Fruit fly (Drosophila melanogaster) whole organism, pupa: ENCODE measurements around the gene mbm.

Experiments used
- CG10348 ChIP-seq: fragments of 200-800 bp; sonication (Bioruptor generic); IDR thresholded peaks from 2 replicates; pipeline ENCODE4 v1.3.6; 2022; ENCODE audit warnings: missing biosample characterization, missing genetic modification characterization
- CG12605 ChIP-seq: fragments of 200-800 bp; sonication (Bioruptor generic); IDR thresholded peaks from 2 replicates; pipeline ENCODE4 v1.3.6; 2022; ENCODE audit warnings: missing biosample characterization, missing genetic modification characterization
- CG13204 ChIP-seq: fragments of 200-800 bp; sonication (Bioruptor generic); optimal IDR thresholded peaks from 2 replicates; lab custom pipeline; 2018; ENCODE audit warnings: missing biosample characterization, mild to moderate bottlenecking, missing genetic modification characterization, moderate library complexity
- CG14655 ChIP-seq: fragments of 200-800 bp; sonication (Bioruptor generic); optimal IDR thresholded peaks from 3 replicates; lab custom pipeline; 2017; ENCODE audit warnings: mild to moderate bottlenecking, missing biosample characterization, missing genetic modification reagents, missing genetic modification characterization
- CG15710 ChIP-seq: fragments of 200-800 bp; sonication (Bioruptor generic); optimal IDR thresholded peaks from 2 replicates; lab custom pipeline; 2018; ENCODE audit warnings: missing biosample characterization, mild to moderate bottlenecking, missing genetic modification characterization, moderate library complexity
- CG17806 ChIP-seq: fragments of 200-800 bp; sonication (Bioruptor generic); optimal IDR thresholded peaks from 2 replicates; lab custom pipeline; 2018; ENCODE audit warnings: missing biosample characterization, mild to moderate bottlenecking, missing genetic modification characterization, moderate library complexity
- CG32121 ChIP-seq: fragments of 200-800 bp; sonication (Bioruptor generic); IDR thresholded peaks from 2 replicates; pipeline ENCODE4 v1.3.6; 2022; ENCODE audit warnings: missing biosample characterization, missing genetic modification characterization
- CG34367 ChIP-seq: fragments of 200-800 bp; sonication (Bioruptor generic); optimal IDR thresholded peaks from 2 replicates; lab custom pipeline; 2018; ENCODE audit warnings: missing biosample characterization, mild to moderate bottlenecking, missing genetic modification characterization
- CG4496 ChIP-seq: fragments of 200-800 bp; sonication (Bioruptor generic); IDR thresholded peaks from 3 replicates; pipeline ENCODE4 v1.3.6; 2022; ENCODE audit warnings: missing biosample characterization, missing genetic modification characterization
- CG8159 ChIP-seq: fragments of 200-800 bp; sonication (Bioruptor generic); optimal IDR thresholded peaks from 3 replicates; lab custom pipeline; 2018; ENCODE audit warnings: missing biosample characterization, mild to moderate bottlenecking, missing genetic modification characterization, moderate library complexity
- CG8301 ChIP-seq: fragments of 200-800 bp; sonication (Bioruptor generic); optimal IDR thresholded peaks from 2 replicates; lab custom pipeline; 2018; ENCODE audit warnings: missing biosample characterization, mild to moderate bottlenecking, missing genetic modification characterization
- CG9948 ChIP-seq: fragments of 200-800 bp; sonication (Bioruptor generic); optimal IDR thresholded peaks from 2 replicates; lab custom pipeline; 2018; ENCODE audit warnings: missing biosample characterization, mild to moderate bottlenecking, missing genetic modification characterization, moderate library complexity
- D1 ChIP-seq: fragments of 200-800 bp; sonication (Bioruptor generic); optimal IDR thresholded peaks from 2 replicates; lab custom pipeline; 2018; ENCODE audit warnings: missing biosample characterization, mild to moderate bottlenecking, missing genetic modification characterization, moderate library complexity
- EcR ChIP-seq: fragments of 200-800 bp; sonication (Bioruptor generic); optimal IDR thresholded peaks from 3 replicates; lab custom pipeline; 2019; ENCODE audit warnings: missing biosample characterization, missing genetic modification characterization, mild to moderate bottlenecking, moderate library complexity, missing genetic modification reagents
- Ets98B ChIP-seq: fragments of 200-800 bp; sonication (Bioruptor generic); IDR thresholded peaks from 2 replicates; pipeline ENCODE4 v1.3.6; 2022; ENCODE audit warnings: missing biosample characterization, missing genetic modification characterization
- Pif1A ChIP-seq: fragments of 200-800 bp; sonication (Bioruptor generic); optimal IDR thresholded peaks from 3 replicates; lab custom pipeline; 2016; ENCODE audit warnings: missing biosample characterization, missing genetic modification characterization
- Pif1B ChIP-seq: fragments of 200-800 bp; sonication (Bioruptor generic); optimal IDR thresholded peaks from 3 replicates; lab custom pipeline; 2016; ENCODE audit warnings: missing biosample characterization, missing genetic modification characterization
- Snoo ChIP-seq: fragments of 200-800 bp; sonication (Bioruptor generic); optimal IDR thresholded peaks from 3 replicates; lab custom pipeline; 2017; ENCODE audit warnings: missing biosample characterization, mild to moderate bottlenecking, missing genetic modification characterization, inconsistent platforms
- fd96Ca ChIP-seq: fragments of 200-800 bp; sonication (Bioruptor generic); IDR thresholded peaks from 3 replicates; pipeline ENCODE4 v1.3.6; 2022; ENCODE audit warnings: missing biosample characterization, missing genetic modification characterization
- gl ChIP-seq: fragments of 200-800 bp; sonication (Bioruptor generic); optimal IDR thresholded peaks from 2 replicates; lab custom pipeline; 2018; ENCODE audit warnings: missing biosample characterization, mild to moderate bottlenecking, missing genetic modification characterization
- rn ChIP-seq: fragments of 200-800 bp; sonication (Bioruptor generic); IDR thresholded peaks from 2 replicates; pipeline ENCODE4 v1.3.6; 2022; ENCODE audit warnings: missing biosample characterization, missing genetic modification characterization

Gene mbm

DNA sequence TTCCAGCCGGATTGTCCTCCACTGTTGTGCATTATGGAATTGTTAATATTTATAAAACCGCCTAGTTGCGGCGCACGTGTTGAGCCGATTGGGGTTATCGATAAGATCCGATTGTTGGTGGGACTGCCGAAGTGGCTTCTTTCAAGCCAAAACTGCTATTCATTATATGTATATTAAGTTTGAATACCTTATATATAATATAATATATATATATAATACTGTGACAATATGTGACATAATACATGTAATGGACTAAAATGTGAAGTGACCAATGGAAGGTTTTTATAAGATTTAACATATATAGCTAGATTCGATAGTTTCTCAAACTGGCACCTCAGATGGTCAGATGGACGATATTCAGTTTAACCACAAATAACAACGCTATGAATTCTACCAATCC is at the start of gene mbm, which contains the start of gene CG11555:
TSS of gene mbm (minus strand) at position 113 of the 400 bp plus-strand sequence.
TSS of gene CG11555 (plus strand) at position 234 of the 400 bp plus-strand sequence.
- TF ChIP-seq CG15710 (tag; lab: Kevin White, UChicago), result peak; percentile 27
- no peak for TF ChIP-seq EcR (GFP tag; lab: Kevin White, UChicago)

- TF ChIP-seq CG14655 (no peak), CG17806 (tag; lab: Kevin White, UChicago) (no peak), gl (no peak), CG12605 (GFP tag; lab: Robert Waterston, UW) (no peak), CG13204 (GFP tag; lab: Kevin White, UChicago) (no peak), rn (no peak), D1 (tag; lab: Kevin White, UChicago) (no peak), EcR (GFP tag; lab: Kevin White, UChicago) (no peak), CG8159 (tag; lab: Kevin White, UChicago) (no peak), fd96Ca (no peak), CG10348 (no peak)
Measured at dm6 chr2L:322915-323314, 49.4 kb upstream of the mbm start.

dm6 chr2L:321793-322192 is 48.3 kb upstream of the mbm start, which contains the start of gene CG33127:
Gene CG33127 (plus strand): TSS chr2L:322101.
- TF ChIP-seq fd96Ca (no peak), CG15710 (tag; lab: Kevin White, UChicago) (no peak), CG13204 (GFP tag; lab: Kevin White, UChicago) (no peak), Ets98B (GFP tag; lab: Robert Waterston, UW) (no peak), CG10348 (no peak), CG9948 (tag; lab: Kevin White, UChicago) (no peak), CG8301 (tag; lab: Kevin White, UChicago) (no peak), CG32121 (GFP tag; lab: Robert Waterston, UW) (no peak), Pif1A (no peak), CG4496 (no peak), gl (no peak), CG14655 (no peak), EcR (GFP tag; lab: Kevin White, UChicago) (no peak), CG34367 (no peak), Snoo (no peak), CG17806 (tag; lab: Kevin White, UChicago) (no peak)

DNA sequence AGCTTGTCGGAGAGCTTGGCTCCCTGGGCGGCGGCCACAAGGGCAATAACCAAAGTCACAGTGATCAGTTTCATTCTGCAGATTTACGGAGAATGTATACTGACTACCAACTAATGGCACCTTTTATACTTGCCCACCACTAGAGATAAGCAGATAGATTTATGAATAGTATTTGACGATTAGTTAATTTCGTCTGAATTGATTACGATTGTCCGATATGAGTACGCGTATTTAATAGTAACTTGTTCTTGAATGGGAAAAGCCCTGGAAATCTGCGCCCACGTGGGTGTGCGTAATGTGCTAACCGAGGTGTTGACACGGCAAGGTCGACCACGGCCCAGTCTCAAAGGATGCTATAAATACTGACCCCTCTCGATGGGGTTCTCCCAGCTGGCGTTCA is 47.6 kb upstream of the mbm start, which contains the start of gene CG11911:
TSS of gene CG11911 (minus strand) at position 101 of the 400 bp plus-strand sequence.
- TF ChIP-seq CG9948 (tag; lab: Kevin White, UChicago) (no peak), Ets98B (GFP tag; lab: Robert Waterston, UW) (no peak), CG10348 (no peak), Pif1A (no peak), D1 (tag; lab: Kevin White, UChicago) (no peak), CG32121 (GFP tag; lab: Robert Waterston, UW) (no peak), gl (no peak), EcR (GFP tag; lab: Kevin White, UChicago) (no peak), CG14655 (no peak), CG17806 (tag; lab: Kevin White, UChicago) (no peak), Pif1B (GFP tag; lab: Kevin White, UChicago) (no peak), CG12605 (GFP tag; lab: Robert Waterston, UW) (no peak), CG4496 (no peak), fd96Ca (no peak), CG34367 (no peak), CG15710 (tag; lab: Kevin White, UChicago) (no peak), Snoo (no peak), CG8301 (tag; lab: Kevin White, UChicago) (no peak), rn (no peak), CG8159 (tag; lab: Kevin White, UChicago) (no peak)

DNA sequence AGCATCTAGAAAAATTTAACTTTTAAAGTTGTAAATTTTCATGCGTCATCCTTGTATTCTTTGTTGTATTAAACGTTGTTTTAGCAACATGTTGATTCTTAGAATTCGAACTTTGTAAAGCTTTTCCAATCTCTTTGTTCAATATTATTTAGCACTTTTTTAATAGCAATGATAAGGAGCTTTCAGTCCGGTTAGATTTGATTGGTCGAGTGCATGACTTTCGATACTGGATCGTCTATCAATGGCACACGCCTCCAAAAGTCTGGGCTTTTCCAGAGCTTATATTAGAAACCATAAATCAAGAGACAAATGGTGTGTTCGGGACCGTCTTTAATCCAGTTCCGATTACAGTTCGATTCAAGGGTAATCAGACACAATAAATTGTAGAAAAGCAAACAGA is 46.2 kb upstream of the mbm start:
- no peak for TF ChIP-seq fd96Ca
- TF ChIP-seq rn, result no peak
- no peak for TF ChIP-seq CG12605 (GFP tag; lab: Robert Waterston, UW)
- TF ChIP-seq CG17806 (tag; lab: Kevin White, UChicago), result no peak
- TF ChIP-seq CG15710 (tag; lab: Kevin White, UChicago), result no peak
- TF ChIP-seq CG8159 (tag; lab: Kevin White, UChicago), result no peak
- no peak for TF ChIP-seq Pif1B (GFP tag; lab: Kevin White, UChicago)
- no peak for TF ChIP-seq gl
- TF ChIP-seq CG4496, result no peak
- TF ChIP-seq CG32121 (GFP tag; lab: Robert Waterston, UW), result no peak
- no peak for TF ChIP-seq CG10348
- no peak for TF ChIP-seq CG13204 (GFP tag; lab: Kevin White, UChicago)
- TF ChIP-seq CG8301 (tag; lab: Kevin White, UChicago), result no peak
- TF ChIP-seq EcR (GFP tag; lab: Kevin White, UChicago), result no peak

DNA sequence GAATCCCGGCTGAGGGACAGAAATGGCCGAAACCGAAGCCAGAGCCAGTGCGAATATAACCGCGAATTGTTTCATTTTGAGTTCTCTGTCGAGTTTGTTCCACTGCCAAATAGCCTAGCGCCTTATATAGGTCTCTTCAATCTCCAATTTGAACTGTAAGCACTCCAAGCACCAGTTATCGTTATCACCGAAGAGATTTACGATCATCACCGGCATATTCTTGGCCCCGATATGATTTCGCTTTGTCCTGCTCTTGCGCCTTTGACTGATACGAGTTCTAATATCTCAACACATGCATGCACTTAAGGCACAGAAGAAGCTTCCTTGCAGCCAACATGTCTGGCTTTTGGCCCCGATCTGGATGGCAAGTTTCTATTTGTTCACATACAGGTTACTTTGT is 45.6 kb upstream of the mbm start, which contains the start of gene CG11912:
TSS of gene CG11912 (minus strand) at position 101 of the 400 bp plus-strand sequence.
- TF ChIP-seq Pif1A (no peak), CG10348 (no peak), fd96Ca (no peak), CG4496 (no peak), CG34367 (no peak), gl (no peak), CG14655 (no peak), EcR (GFP tag; lab: Kevin White, UChicago) (no peak), CG12605 (GFP tag; lab: Robert Waterston, UW) (no peak), Ets98B (GFP tag; lab: Robert Waterston, UW) (no peak), D1 (tag; lab: Kevin White, UChicago) (no peak), CG32121 (GFP tag; lab: Robert Waterston, UW) (no peak), rn (no peak), CG17806 (tag; lab: Kevin White, UChicago) (no peak), CG8159 (tag; lab: Kevin White, UChicago) (no peak), CG13204 (GFP tag; lab: Kevin White, UChicago) (no peak)
